Worm (Caenorhabditis elegans): ENCODE measurements around the gene Y116F11A.1.

The Y116F11A.1 gene

ce11 chrV:19751124-19751523 is 20.7 kb downstream of the Y116F11A.1 start, which contains the start of gene clec-49:
clec-49 (minus strand) TSS chrV:19751226.
- TF ChIP-seq unc-39 (tag; optimal IDR thresholded peaks at IDR 0.05): no peak
- TF ChIP-seq mes-2 (tag; optimal IDR thresholded peaks at IDR 0.05; ENCODE audit: poor library complexity, severe bottlenecking): no peak
- TF ChIP-seq lsy-2 (tag; optimal IDR thresholded peaks at IDR 0.05): no peak
- TF ChIP-seq mdl-1 (tag; optimal IDR thresholded peaks at IDR 0.05): no peak
- no peak for TF ChIP-seq duxl-1 (tag; optimal IDR thresholded peaks at IDR 0.05; ENCODE audit: poor library complexity)
- TF ChIP-seq dmd-6 (GFP tag; IDR thresholded peaks at IDR 0.05): peak; percentile 84
- no peak for TF ChIP-seq mep-1 (tag; optimal IDR thresholded peaks at IDR 0.05)
- TF ChIP-seq F44E2.7 (GFP tag; IDR thresholded peaks at IDR 0.05): no peak
- TF ChIP-seq dve-1 (tag; optimal IDR thresholded peaks at IDR 0.05; ENCODE audit: insufficient read depth): peak; percentile 20
- TF ChIP-seq nhr-28 (tag; optimal IDR thresholded peaks at IDR 0.05): peak; percentile 57
- TF ChIP-seq ZK337.2 (GFP tag; IDR thresholded peaks at IDR 0.05): no peak
- TF ChIP-seq hlh-11 (tag; optimal IDR thresholded peaks at IDR 0.05): peak; percentile 46
- TF ChIP-seq nhr-10 (tag; optimal IDR thresholded peaks at IDR 0.05): no peak
- peak; percentile 57 for TF ChIP-seq pqm-1 (tag; optimal IDR thresholded peaks at IDR 0.05)
- TF ChIP-seq daf-16 (GFP tag; optimal IDR thresholded peaks at IDR 0.05): no peak
- TF ChIP-seq daf-16 (tag; optimal IDR thresholded peaks at IDR 0.05): peak; percentile 73
- no peak for TF ChIP-seq R02D3.7 (tag; optimal IDR thresholded peaks at IDR 0.05)
- TF ChIP-seq Y105C5A.15 (GFP tag; IDR thresholded peaks at IDR 0.05): no peak
- TF ChIP-seq F49E8.2 (tag; optimal IDR thresholded peaks at IDR 0.05; ENCODE audit: borderline replicate concordance): no peak

- TF ChIP-seq ztf-11 (tag; optimal IDR thresholded peaks at IDR 0.05) (no peak), nhr-28 (tag; optimal IDR thresholded peaks at IDR 0.05) (no peak), sdz-12 (GFP tag; optimal IDR thresholded peaks at IDR 0.05) (no peak), set-16 (GFP tag; IDR thresholded peaks at IDR 0.05) (peak; percentile 76)
These were observed 22.5 kb downstream of the Y116F11A.1 start for ce11 chrV:19752879-19753278.

ce11 chrV:19754331-19754730 is 24.0 kb downstream of the Y116F11A.1 start:
- peak; percentile 13 for TF ChIP-seq pqm-1 (tag; optimal IDR thresholded peaks at IDR 0.05)
- TF ChIP-seq php-3 (GFP tag; IDR thresholded peaks at IDR 0.05): 0 out of 2 replicates have a peak, but pooled peaks have one; percentile 50
- TF ChIP-seq nhr-28 (tag; optimal IDR thresholded peaks at IDR 0.05): peak; percentile 59
- no peak for TF ChIP-seq aly-2 (tag; optimal IDR thresholded peaks at IDR 0.05)

- TF ChIP-seq lin-1 (GFP tag; IDR thresholded peaks at IDR 0.05) (0 out of 2 replicates have a peak, but pooled peaks have one; percentile 14), mxl-3 (GFP tag; optimal IDR thresholded peaks at IDR 0.05) (peak; percentile 89), nhr-28 (tag; optimal IDR thresholded peaks at IDR 0.05) (peak; percentile 75), daf-16 (GFP tag; optimal IDR thresholded peaks at IDR 0.05) (no peak), daf-16 (tag; optimal IDR thresholded peaks at IDR 0.05) (peak; percentile 51), pqm-1 (tag; optimal IDR thresholded peaks at IDR 0.05) (peak; percentile 84), dve-1 (tag; optimal IDR thresholded peaks at IDR 0.05; ENCODE audit: insufficient read depth) (peak; percentile 35), nhr-77 (tag; optimal IDR thresholded peaks at IDR 0.05) (peak; percentile 25), daf-8 (GFP tag; IDR thresholded peaks at IDR 0.05) (no peak), php-3 (GFP tag; IDR thresholded peaks at IDR 0.05) (peak; percentile 80), F37D6.2 (tag; optimal IDR thresholded peaks at IDR 0.05) (no peak), lin-29 (GFP tag; IDR thresholded peaks at IDR 0.05) (no peak), hlh-11 (tag; optimal IDR thresholded peaks at IDR 0.05) (peak; percentile 68), dmd-6 (GFP tag; IDR thresholded peaks at IDR 0.05) (peak; percentile 95)
These were observed 24.9 kb downstream of the Y116F11A.1 start, which contains the start of gene clec-50 for ce11 chrV:19755260-19755659. clec-50 (minus strand) TSS chrV:19755368.

ce11 chrV:19756253-19756652 is 25.9 kb downstream of the Y116F11A.1 start, which contains the start of gene W04E12.9:
W04E12.9 (plus strand) TSS chrV:19756553.
- TF ChIP-seq cey-2 (tag; optimal IDR thresholded peaks at IDR 0.05; ENCODE audit: borderline replicate concordance, insufficient read depth) (no peak), unc-39 (tag; optimal IDR thresholded peaks at IDR 0.05) (no peak), dmd-6 (GFP tag; IDR thresholded peaks at IDR 0.05) (no peak)

Data from whole organism, L4 larva.